Fruit fly (Drosophila melanogaster) whole organism, embryonic: Measurements from ENCODE around the gene chb.

Experiments used
- Asciz ChIP-seq: fragments of 200-800 bp; sonication (Bioruptor generic); optimal IDR thresholded peaks from 2 replicates; lab custom pipeline; 2017; ENCODE audit warnings: missing biosample characterization, mild to moderate bottlenecking, missing genetic modification characterization, missing genetic modification reagents
- Bgb ChIP-seq: fragments of 200-800 bp; sonication (Bioruptor generic); IDR thresholded peaks from 2 replicates; pipeline ENCODE4 v1.3.6; 2022; ENCODE audit warnings: missing biosample characterization, missing genetic modification characterization; ENCODE audit not compliant: partially characterized antibody
- CG11085 ChIP-seq: fragments of 200-800 bp; sonication (Bioruptor generic); IDR thresholded peaks from 2 replicates; pipeline ENCODE4 v1.3.6; 2022; ENCODE audit warnings: missing biosample characterization, missing genetic modification characterization
- CG11247 ChIP-seq: fragments of 200-800 bp; sonication (Bioruptor generic); IDR thresholded peaks from 2 replicates; pipeline ENCODE4 v1.3.6; 2022; ENCODE audit warnings: missing biosample characterization, missing genetic modification characterization
- CG12769 ChIP-seq: fragments of 200-800 bp; sonication (Bioruptor generic); optimal IDR thresholded peaks from 2 replicates; lab custom pipeline; 2019; ENCODE audit warnings: missing biosample characterization, mild to moderate bottlenecking, missing genetic modification characterization, moderate library complexity
- CG13287 ChIP-seq: fragments of 200-800 bp; sonication (Bioruptor generic); IDR thresholded peaks from 2 replicates; pipeline ENCODE4 v1.3.6; 2022; ENCODE audit warnings: missing biosample characterization, missing genetic modification characterization; ENCODE audit not compliant: partially characterized antibody
- CG14860 ChIP-seq: fragments of 200-800 bp; sonication (Bioruptor generic); IDR thresholded peaks from 3 replicates; pipeline ENCODE4 v1.3.6; 2022; ENCODE audit warnings: missing biosample characterization, missing genetic modification characterization; ENCODE audit not compliant: partially characterized antibody
- CG16779 ChIP-seq: fragments of 200-800 bp; sonication (Bioruptor generic); IDR thresholded peaks from 2 replicates; pipeline ENCODE4 v1.3.6; 2022; ENCODE audit warnings: missing biosample characterization, missing genetic modification characterization
- CG16813 ChIP-seq: fragments of 200-800 bp; sonication (Bioruptor generic); IDR thresholded peaks from 3 replicates; pipeline ENCODE4 v1.3.6; 2022; ENCODE audit warnings: missing biosample characterization, missing genetic modification characterization; ENCODE audit not compliant: partially characterized antibody
- CG16863 ChIP-seq: fragments of 200-800 bp; sonication (Bioruptor generic); optimal IDR thresholded peaks from 3 replicates; lab custom pipeline; 2016; ENCODE audit warnings: missing biosample characterization, missing genetic modification characterization
- CG18599 ChIP-seq: fragments of 200-800 bp; sonication (Bioruptor generic); optimal IDR thresholded peaks from 3 replicates; lab custom pipeline; 2017; ENCODE audit warnings: missing biosample characterization, missing genetic modification characterization, mild to moderate bottlenecking, moderate library complexity, missing genetic modification reagents
- CG2120 ChIP-seq: fragments of 200-800 bp; sonication (Bioruptor generic); optimal IDR thresholded peaks from 3 replicates; lab custom pipeline; 2016; ENCODE audit warnings: missing biosample characterization, missing genetic modification characterization
- CG2129 ChIP-seq: fragments of 200-800 bp; sonication (Bioruptor generic); IDR thresholded peaks from 2 replicates; pipeline ENCODE4 v1.3.6; 2022; ENCODE audit warnings: missing biosample characterization, missing genetic modification characterization; ENCODE audit not compliant: partially characterized antibody
- CG32767 ChIP-seq: fragments of 200-800 bp; sonication (Bioruptor generic); IDR thresholded peaks from 2 replicates; pipeline ENCODE4 v1.3.6; 2022; ENCODE audit warnings: missing biosample characterization, missing genetic modification characterization
- CG34224 ChIP-seq: fragments of 200-800 bp; sonication (Bioruptor generic); IDR thresholded peaks from 3 replicates; pipeline ENCODE4 v1.3.6; 2022; ENCODE audit warnings: missing biosample characterization, missing genetic modification characterization; ENCODE audit not compliant: partially characterized antibody
- CG34422 ChIP-seq: fragments of 200-800 bp; sonication (Bioruptor generic); IDR thresholded peaks from 3 replicates; pipeline ENCODE4 v1.3.6; 2022; ENCODE audit warnings: missing biosample characterization, missing genetic modification characterization
- CG42726 ChIP-seq: fragments of 200-800 bp; sonication (Bioruptor generic); IDR thresholded peaks from 2 replicates; pipeline ENCODE4 v1.3.6; 2022; ENCODE audit warnings: missing biosample characterization, missing genetic modification characterization; ENCODE audit not compliant: partially characterized antibody
- CG6854 ChIP-seq: fragments of 200-800 bp; sonication (Bioruptor generic); optimal IDR thresholded peaks from 3 replicates; lab custom pipeline; 2017; ENCODE audit warnings: missing biosample characterization, mild to moderate bottlenecking, missing genetic modification characterization
- CG7963 ChIP-seq: fragments of 200-800 bp; sonication (Bioruptor generic); IDR thresholded peaks from 3 replicates; pipeline ENCODE4 v1.3.6; 2022; ENCODE audit warnings: missing biosample characterization, missing genetic modification characterization; ENCODE audit not compliant: partially characterized antibody
- CG9817 ChIP-seq: fragments of 200-800 bp; sonication (Bioruptor generic); optimal IDR thresholded peaks from 2 replicates; lab custom pipeline; 2018; ENCODE audit warnings: missing biosample characterization, mild to moderate bottlenecking, missing genetic modification characterization, moderate library complexity
- Dbx ChIP-seq: fragments of 200-800 bp; sonication (Bioruptor generic); IDR thresholded peaks from 3 replicates; pipeline ENCODE4 v1.3.6; 2022; ENCODE audit warnings: missing biosample characterization, missing genetic modification characterization
- Deaf1 ChIP-seq: fragments of 200-800 bp; optimal IDR thresholded peaks from 3 replicates; lab custom pipeline; 2019; ENCODE audit warnings: missing biosample characterization, mild to moderate bottlenecking, missing genetic modification characterization, moderate library complexity
- Dll ChIP-seq: fragments of 200-800 bp; sonication (Bioruptor generic); IDR thresholded peaks from 4 replicates; pipeline ENCODE4 v1.3.6; 2022; ENCODE audit warnings: missing biosample characterization, missing genetic modification characterization; ENCODE audit not compliant: partially characterized antibody
- Doc3 ChIP-seq: fragments of 200-800 bp; sonication (Bioruptor generic); IDR thresholded peaks from 3 replicates; pipeline ENCODE4 v1.3.6; 2022; ENCODE audit warnings: missing biosample characterization, missing genetic modification characterization; ENCODE audit not compliant: partially characterized antibody
- GATAe ChIP-seq: fragments of 200-800 bp; sonication (Bioruptor generic); conservative IDR thresholded peaks from 2 replicates; pipeline ENCODE4 v1.3.6; 2022; ENCODE audit warnings: missing biosample characterization, missing genetic modification characterization
- Gsc ChIP-seq: fragments of 200-800 bp; sonication (Bioruptor generic); IDR thresholded peaks from 2 replicates; pipeline ENCODE4 v1.3.6; 2022; ENCODE audit warnings: missing biosample characterization, missing genetic modification characterization
- Jarid2 ChIP-seq: fragments of 200-800 bp; sonication (Bioruptor generic); optimal IDR thresholded peaks from 3 replicates; lab custom pipeline; 2017; ENCODE audit warnings: mild to moderate bottlenecking, missing biosample characterization, missing genetic modification reagents, missing genetic modification characterization
- Mad ChIP-seq: fragments of 200-800 bp; sonication (Bioruptor generic); optimal IDR thresholded peaks from 2 replicates; lab custom pipeline; 2016; ENCODE audit warnings: missing biosample characterization, missing genetic modification characterization
- Sin3A ChIP-seq: fragments of >200 bp; optimal IDR thresholded peaks from 2 replicates; lab custom pipeline; 2018
- Vsx1 ChIP-seq: fragments of 200-800 bp; sonication (Bioruptor generic); optimal IDR thresholded peaks from 2 replicates; lab custom pipeline; 2017; ENCODE audit warnings: missing biosample characterization, mild to moderate bottlenecking, missing genetic modification characterization, missing genetic modification reagents
- ato ChIP-seq: fragments of 200-800 bp; sonication (Bioruptor generic); IDR thresholded peaks from 2 replicates; pipeline ENCODE4 v1.3.6; 2022; ENCODE audit warnings: missing biosample characterization, missing genetic modification characterization; ENCODE audit not compliant: partially characterized antibody
- bbx ChIP-seq: fragments of 200-800 bp; sonication (Bioruptor generic); IDR thresholded peaks from 2 replicates; pipeline ENCODE4 v1.3.6; 2022; ENCODE audit warnings: missing biosample characterization, missing genetic modification characterization; ENCODE audit not compliant: partially characterized antibody
- bcd ChIP-seq: fragments of 200-800 bp; sonication (Bioruptor generic); optimal IDR thresholded peaks from 2 replicates; lab custom pipeline; 2017; ENCODE audit warnings: missing biosample characterization, mild to moderate bottlenecking, missing genetic modification characterization
- chinmo ChIP-seq: fragments of 200-800 bp; sonication (Bioruptor generic); IDR thresholded peaks from 4 replicates; pipeline ENCODE4 v1.3.6; 2022; ENCODE audit warnings: missing biosample characterization, missing genetic modification characterization; ENCODE audit not compliant: partially characterized antibody
- corto ChIP-seq: fragments of 200-800 bp; sonication (Bioruptor generic); optimal IDR thresholded peaks from 2 replicates; lab custom pipeline; 2016; ENCODE audit warnings: missing biosample characterization, mild to moderate bottlenecking, missing genetic modification characterization, moderate library complexity
- eyg ChIP-seq: fragments of 200-800 bp; sonication (Bioruptor generic); optimal IDR thresholded peaks from 3 replicates; lab custom pipeline; 2016; ENCODE audit warnings: missing biosample characterization, missing genetic modification characterization
- hb ChIP-seq: fragments of 200-800 bp; sonication (Bioruptor generic); IDR thresholded peaks from 3 replicates; pipeline ENCODE4 v1.3.6; 2022; ENCODE audit warnings: missing biosample characterization, missing genetic modification characterization; ENCODE audit not compliant: partially characterized antibody
- kay ChIP-seq: fragments of 200-800 bp; sonication (Bioruptor generic); optimal IDR thresholded peaks from 2 replicates; lab custom pipeline; 2016; ENCODE audit warnings: missing biosample characterization, missing genetic modification characterization
- mld ChIP-seq: fragments of 200-800 bp; sonication (Bioruptor generic); IDR thresholded peaks from 3 replicates; pipeline ENCODE4 v1.3.6; 2022; ENCODE audit warnings: missing biosample characterization, missing genetic modification characterization; ENCODE audit not compliant: partially characterized antibody
- p53 ChIP-seq: fragments of 200-800 bp; sonication (Bioruptor generic); optimal IDR thresholded peaks from 2 replicates; lab custom pipeline; 2016; ENCODE audit warnings: missing biosample characterization, missing genetic modification characterization
- phol ChIP-seq: fragments of 200-800 bp; sonication (Bioruptor generic); optimal IDR thresholded peaks from 3 replicates; lab custom pipeline; 2018; ENCODE audit warnings: missing biosample characterization, mild to moderate bottlenecking, missing genetic modification characterization, moderate library complexity
- pros ChIP-seq: fragments of 200-800 bp; sonication (Bioruptor generic); optimal IDR thresholded peaks from 3 replicates; lab custom pipeline; 2019; ENCODE audit warnings: missing biosample characterization, mild to moderate bottlenecking, missing genetic modification characterization, moderate library complexity
- sens ChIP-seq: fragments of 200-800 bp; sonication (Bioruptor generic); peaks from one replicate; lab custom pipeline; 2016; ENCODE audit warnings: missing biosample characterization, missing genetic modification characterization
- sna ChIP-seq: fragments of 200-800 bp; sonication (Bioruptor generic); IDR thresholded peaks from 2 replicates; pipeline ENCODE4 v1.3.6; 2022; ENCODE audit warnings: missing biosample characterization, missing genetic modification characterization; ENCODE audit not compliant: partially characterized antibody
- tap ChIP-seq: fragments of 200-800 bp; optimal IDR thresholded peaks from 3 replicates; lab custom pipeline; 2019; ENCODE audit warnings: missing biosample characterization, mild to moderate bottlenecking, missing genetic modification characterization, moderate library complexity
- tio ChIP-seq: fragments of 200-800 bp; sonication (Bioruptor generic); optimal IDR thresholded peaks from 2 replicates; lab custom pipeline; 2017; ENCODE audit warnings: missing biosample characterization, missing genetic modification characterization, inconsistent platforms
- tll ChIP-seq, 2 experiments: fragments of 200-800 bp in 1 of 2; fragments of >200 bp in 1 of 2; sonication (Bioruptor generic) in 1 of 2; optimal IDR thresholded peaks; 2 replicates each; lab custom pipeline; 2017 to 2019; ENCODE audit warnings: missing biosample characterization in 2 of 2, missing genetic modification characterization in 2 of 2, mild to moderate bottlenecking in 1 of 2, moderate library complexity in 1 of 2
- tna ChIP-seq: fragments of 200-800 bp; sonication (Bioruptor generic); IDR thresholded peaks from 2 replicates; pipeline ENCODE4 v1.3.6; 2022; ENCODE audit warnings: missing biosample characterization, missing genetic modification characterization; ENCODE audit not compliant: partially characterized antibody
- vnd ChIP-seq: fragments of 200-800 bp; sonication (Bioruptor generic); IDR thresholded peaks from 3 replicates; pipeline ENCODE4 v1.3.6; 2022; ENCODE audit warnings: missing biosample characterization, missing genetic modification characterization; ENCODE audit not compliant: partially characterized antibody

The chb gene

dm6 chr3L:21206486-21206885, 33.8 kb downstream of the chb start (continued):
- TF ChIP-seq CG34224: peak; percentile 28; the same call in 1 of the 3 replicates
- peak; percentile 39; the same call in 1 of the 3 replicates for TF ChIP-seq vnd (GFP tag; lab: Robert Waterston, UW)
- no peak for TF ChIP-seq CG16863 (GFP tag; lab: Kevin White, UChicago)
- no peak for TF ChIP-seq Gsc
- 0 out of 3 replicates have a peak, but pooled peaks have one; percentile 49 for TF ChIP-seq hb
- no peak for TF ChIP-seq bcd (GFP tag; lab: Kevin White, UChicago)
- TF ChIP-seq CG12769 (tag; lab: Kevin White, UChicago): no peak
- peak; percentile 63; the same call in 1 of the 2 replicates for TF ChIP-seq tna (GFP tag; lab: Robert Waterston, UW)
- no peak for TF ChIP-seq Dll (GFP tag; lab: Robert Waterston, UW)
- no peak for TF ChIP-seq CG32767 (GFP tag; lab: Robert Waterston, UW)
- peak; percentile 42 for TF ChIP-seq CG13287
- TF ChIP-seq Doc3 (GFP tag; lab: Robert Waterston, UW): no peak
- no peak for TF ChIP-seq CG11085 (GFP tag; lab: Robert Waterston, UW)
- no peak for TF ChIP-seq tap
- peak; percentile 67 for TF ChIP-seq CG16813 (GFP tag; lab: Robert Waterston, UW)
- TF ChIP-seq kay (GFP tag; lab: Kevin White, UChicago): no peak
- no peak for TF ChIP-seq Mad (GFP tag; lab: Kevin White, UChicago)
- TF ChIP-seq sna (GFP tag; lab: Robert Waterston, UW): peak; percentile 43
- TF ChIP-seq CG2120: no peak
- TF ChIP-seq GATAe (GFP tag; lab: Robert Waterston, UW): no peak
- 0 out of 3 replicates have a peak, but pooled peaks have one; percentile 45 for TF ChIP-seq mld (GFP tag; lab: Robert Waterston, UW)
- no peak for TF ChIP-seq CG34422
- no peak for TF ChIP-seq Vsx1 (GFP tag; lab: Kevin White, UChicago)
- no peak for TF ChIP-seq CG2129 (GFP tag; lab: Robert Waterston, UW)
- TF ChIP-seq CG7963 (GFP tag; lab: Robert Waterston, UW): peak; percentile 66; the same call in 2 of the 3 replicates
- no peak for TF ChIP-seq CG9817 (tag; lab: Kevin White, UChicago)
- TF ChIP-seq Bgb (GFP tag; lab: Robert Waterston, UW): peak; percentile 43; the same call in 1 of the 2 replicates
- TF ChIP-seq CG18599 (GFP tag; lab: Kevin White, UChicago): no peak
- peak; percentile 34 for TF ChIP-seq sens
- TF ChIP-seq CG6854 (GFP tag; lab: Kevin White, UChicago): no peak
- TF ChIP-seq bbx (GFP tag; lab: Robert Waterston, UW): peak; percentile 42; the same call in 1 of the 2 replicates
- no peak for TF ChIP-seq eyg
- no peak for TF ChIP-seq Sin3A (lab: Kevin White, UChicago)
- TF ChIP-seq ato: peak; percentile 64; the same call in 1 of the 2 replicates
- no peak for TF ChIP-seq CG11247
- no peak for TF ChIP-seq phol (tag; lab: Kevin White, UChicago)
- no peak for TF ChIP-seq CG42726
- no peak for TF ChIP-seq tll (GFP tag; optimal IDR thresholded peaks at IDR 0.05; lab: Kevin White, UChicago)

DNA sequence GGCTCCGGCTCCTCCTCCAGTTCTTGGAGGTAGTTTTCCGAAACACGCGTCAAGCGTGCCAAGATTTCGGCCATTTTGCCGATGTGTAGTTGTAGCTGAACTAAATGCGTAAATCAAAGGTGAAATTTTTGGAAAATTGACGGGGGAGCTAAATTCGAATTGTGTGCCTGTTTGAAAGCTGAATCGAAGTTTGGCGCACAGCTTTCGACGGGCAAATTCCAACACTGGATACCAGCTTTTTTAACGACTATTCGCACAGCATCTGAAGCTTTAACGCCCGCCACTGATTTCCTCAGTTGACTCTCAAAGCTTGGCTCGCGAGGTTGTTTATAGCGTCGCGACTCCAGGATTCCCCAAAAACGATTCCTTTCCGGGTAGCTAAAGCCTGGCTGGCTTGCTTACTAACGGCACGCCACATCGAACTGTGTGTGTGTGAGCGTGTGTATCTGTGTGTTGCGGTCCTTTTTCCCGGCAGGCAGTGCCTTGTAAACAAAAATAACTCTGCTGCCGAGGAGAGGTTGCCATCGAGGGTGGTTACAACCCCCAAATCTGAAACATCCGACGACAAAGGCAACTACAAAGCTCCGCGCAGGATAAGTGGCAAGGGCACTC, 37.4 kb downstream of the chb start, which contains the start of the genes CG10510 and CG10508:
Gene CG10510 (minus strand): TSS at position 164 of the 612 bp plus-strand sequence.
Gene CG10508 (plus strand): TSS at position 295 of the 612 bp plus-strand sequence.
- TF ChIP-seq Asciz: no peak
- TF ChIP-seq tio (GFP tag; lab: Kevin White, UChicago): no peak
- TF ChIP-seq pros: peak; percentile 4
- peak; percentile 7; the same call in 1 of the 3 replicates for TF ChIP-seq Dbx
- peak; percentile 55 for TF ChIP-seq Jarid2 (GFP tag; lab: Kevin White, UChicago)
- peak; percentile 89 for TF ChIP-seq CG16779 (GFP tag; lab: Robert Waterston, UW)
- peak; percentile 69 for TF ChIP-seq Deaf1
- TF ChIP-seq CG14860 (GFP tag; lab: Robert Waterston, UW): no peak
- TF ChIP-seq chinmo (GFP tag; lab: Robert Waterston, UW): 0 out of 4 replicates have a peak, but pooled peaks have one; percentile 5
- no peak for TF ChIP-seq corto (GFP tag; lab: Kevin White, UChicago)
- TF ChIP-seq p53: no peak
